Worm (Caenorhabditis elegans): ENCODE measurements around the gene M163.8.
A peak's percentile ranks its signal among the peaks of the same experiment; 100 is the strongest.

The M163.8 gene

DNA sequence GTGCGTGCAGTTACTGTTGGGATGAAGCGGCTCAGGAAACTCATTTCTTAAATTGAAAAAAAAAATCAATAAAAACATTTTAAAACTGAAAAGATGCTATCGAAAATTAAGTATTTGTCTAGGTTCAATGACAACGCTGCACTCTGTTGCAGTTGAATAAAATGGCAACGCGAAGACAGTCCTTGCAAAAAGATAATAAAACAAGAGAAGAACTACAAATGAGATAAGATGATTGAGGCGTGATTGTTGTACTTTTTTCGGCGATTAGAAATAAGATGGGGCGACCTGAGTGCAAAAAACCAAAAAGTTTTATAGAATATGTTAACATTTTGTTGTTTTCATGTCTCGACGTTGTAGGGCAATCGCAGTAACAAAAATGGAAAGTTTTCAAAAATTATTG lies 30.1 kb downstream of the M163.8 start, which contains the start of gene gcsh-1:
gcsh-1 (minus strand) TSS at position 46 of the 400 bp plus-strand sequence.
- TF ChIP-seq dmd-6 (GFP tag; IDR thresholded peaks at IDR 0.05), result peak; percentile 56
- no peak for TF ChIP-seq R02D3.7 (tag; optimal IDR thresholded peaks at IDR 0.05)
- TF ChIP-seq nhr-28 (tag; optimal IDR thresholded peaks at IDR 0.05), result peak; percentile 67
- peak; percentile 44 for TF ChIP-seq pqm-1 (tag; optimal IDR thresholded peaks at IDR 0.05)

ce11 chrX:14516560-14516959 lies 31.6 kb downstream of the M163.8 start, which contains the start of gene D1025.10:
Gene D1025.10, plus strand, starts transcription at chrX:14516860.
- TF ChIP-seq daf-8 (GFP tag; IDR thresholded peaks at IDR 0.05) (no peak), unc-62 (GFP tag; optimal IDR thresholded peaks at IDR 0.05 in 1 of 2) (no peak), unc-62 (tag; optimal IDR thresholded peaks at IDR 0.05) (no peak), aly-2 (tag; optimal IDR thresholded peaks at IDR 0.05) (no peak), lir-3 (tag; optimal IDR thresholded peaks at IDR 0.05) (no peak), D1046.2 (GFP tag; IDR thresholded peaks at IDR 0.05) (no peak), dmd-6 (GFP tag; IDR thresholded peaks at IDR 0.05) (peak; percentile 55; the same call in 1 of the 2 replicates), mdl-1 (tag; optimal IDR thresholded peaks at IDR 0.05) (no peak), dve-1 (tag; optimal IDR thresholded peaks at IDR 0.05; ENCODE audit: insufficient read depth) (peak; percentile 5), T20F7.1 (GFP tag; optimal IDR thresholded peaks at IDR 0.05) (no peak)

- TF ChIP-seq saeg-2 (GFP tag; IDR thresholded peaks at IDR 0.05), result no peak
- no peak for TF ChIP-seq lin-15B (tag; optimal IDR thresholded peaks at IDR 0.05)
- TF ChIP-seq egl-43 (GFP tag; IDR thresholded peaks at IDR 0.05), result 0 out of 2 replicates have a peak, but pooled peaks have one; percentile 10
- no peak for TF ChIP-seq spr-3 (GFP tag; optimal IDR thresholded peaks at IDR 0.05)
- TF ChIP-seq D1046.2 (GFP tag; IDR thresholded peaks at IDR 0.05), result no peak
- TF ChIP-seq set-16 (GFP tag; IDR thresholded peaks at IDR 0.05), result peak; percentile 36
- TF ChIP-seq ceh-32 (tag; optimal IDR thresholded peaks at IDR 0.05; ENCODE audit: poor library complexity), result no peak
- TF ChIP-seq nhr-28 (tag; optimal IDR thresholded peaks at IDR 0.05), result no peak
- TF ChIP-seq unc-39 (tag; optimal IDR thresholded peaks at IDR 0.05), result no peak
- TF ChIP-seq lir-3 (tag; optimal IDR thresholded peaks at IDR 0.05), result no peak
- peak; percentile 85 for TF ChIP-seq aha-1 (tag)
These were observed 32.9 kb downstream of the M163.8 start for ce11 chrX:14517842-14518241.

- TF ChIP-seq dpl-1 (GFP tag; optimal IDR thresholded peaks at IDR 0.05), result no peak
These were observed 35.5 kb downstream of the M163.8 start, which contains the start of gene D1025.1 for ce11 chrX:14520463-14520862. Gene D1025.1, plus strand, starts transcription at chrX:14520763.

- no peak for TF ChIP-seq cey-2 (tag; optimal IDR thresholded peaks at IDR 0.05; ENCODE audit: borderline replicate concordance, insufficient read depth)
- no peak for TF ChIP-seq spr-3 (GFP tag; optimal IDR thresholded peaks at IDR 0.05)
- no peak for TF ChIP-seq ceh-62 (tag; optimal IDR thresholded peaks at IDR 0.05)
- no peak for TF ChIP-seq F37D6.2 (tag; optimal IDR thresholded peaks at IDR 0.05)
- no peak for TF ChIP-seq F26F4.8 (GFP tag; conservative IDR thresholded peaks at IDR 0.05)
- TF ChIP-seq lin-13 (GFP tag; optimal IDR thresholded peaks at IDR 0.05), result no peak
- no peak for TF ChIP-seq lsy-2 (tag; optimal IDR thresholded peaks at IDR 0.05)
- no peak for TF ChIP-seq nhr-41 (GFP tag; IDR thresholded peaks at IDR 0.05)
- TF ChIP-seq daf-12 (tag; optimal IDR thresholded peaks at IDR 0.05), result no peak
- no peak for TF ChIP-seq dmd-8 (GFP tag; IDR thresholded peaks at IDR 0.05)
- TF ChIP-seq ZK337.2 (GFP tag; IDR thresholded peaks at IDR 0.05), result no peak
- TF ChIP-seq Y105C5A.15 (GFP tag; IDR thresholded peaks at IDR 0.05), result no peak
- TF ChIP-seq lin-38 (GFP tag; IDR thresholded peaks at IDR 0.05), result no peak
- TF ChIP-seq php-3 (GFP tag; IDR thresholded peaks at IDR 0.05), result no peak
- no peak for TF ChIP-seq gei-8 (GFP tag; optimal IDR thresholded peaks at IDR 0.05)
- no peak for TF ChIP-seq zip-2 (tag; optimal IDR thresholded peaks at IDR 0.05)
These were observed 38.3 kb downstream of the M163.8 start, which contains the start of gene nspc-16 for ce11 chrX:14523275-14523674. Gene nspc-16, plus strand, starts transcription at chrX:14523575.

Measured in whole organism, L4 larva.